Worm (Caenorhabditis elegans) whole organism, L4 larva: ENCODE data around the gene hif-1.

Experiments used
- F44E2.7 ChIP-seq: fragments of 200-800 bp; sonication (Bioruptor generic); IDR thresholded peaks from 2 replicates; pipeline ENCODE4 v2.1.2; 2022; ENCODE audit warnings: missing genetic modification characterization, missing compliant biosample characterization
- F49E8.2 ChIP-seq: sonication (generic microtip); optimal IDR thresholded peaks from 2 replicates; lab custom pipeline; 2016; ENCODE audit warnings: missing compliant biosample characterization, mild to moderate bottlenecking, missing genetic modification characterization, borderline replicate concordance
- T26A8.4 ChIP-seq: fragments of 200-800 bp; sonication (Bioruptor generic); IDR thresholded peaks from 2 replicates; pipeline ENCODE4 v1.3.6; 2022; ENCODE audit warnings: missing genetic modification characterization, missing compliant biosample characterization
- Y75B8A.6 ChIP-seq: fragments of 200-800 bp; sonication (Bioruptor generic); IDR thresholded peaks from 2 replicates; pipeline ENCODE4 v1.3.6; 2022; ENCODE audit warnings: missing genetic modification reagents, missing genetic modification characterization, missing compliant biosample characterization
- ZK546.5 ChIP-seq, 2 experiments: sonication (generic microtip); optimal IDR thresholded peaks; 2 replicates each; lab custom pipeline; 2017; ENCODE audit warnings: missing biosample characterization in 2 of 2, missing genetic modification characterization in 2 of 2
- aha-1 ChIP-seq: fragments of 150-350 bp; peaks from one replicate; lab custom pipeline; 2014; ENCODE audit warnings: missing biosample characterization, missing genetic modification characterization
- aly-2 ChIP-seq: sonication (generic microtip); optimal IDR thresholded peaks from 2 replicates; lab custom pipeline; 2018; ENCODE audit warnings: missing biosample characterization, missing genetic modification characterization
- ama-1 ChIP-seq: fragments of 150-350 bp; optimal IDR thresholded peaks from 2 replicates; lab custom pipeline; 2014; ENCODE audit warnings: inconsistent platforms, mixed read lengths
- arid-1 ChIP-seq: fragments of 200-800 bp; sonication (Bioruptor generic); conservative IDR thresholded peaks from 2 replicates; pipeline ENCODE4 v1.3.6; 2022; ENCODE audit warnings: missing genetic modification reagents, missing genetic modification characterization, missing compliant biosample characterization
- attf-4 ChIP-seq: sonication (generic microtip); optimal IDR thresholded peaks from 3 replicates; lab custom pipeline; 2017; ENCODE audit warnings: missing biosample characterization, missing genetic modification characterization
- ceh-28 ChIP-seq: fragments of 150-350 bp; optimal IDR thresholded peaks from 2 replicates; lab custom pipeline; 2014; ENCODE audit warnings: missing biosample characterization, missing genetic modification reagents, missing genetic modification characterization
- ceh-44 ChIP-seq: fragments of 200-800 bp; sonication (Bioruptor generic); IDR thresholded peaks from 2 replicates; pipeline ENCODE4 v1.3.6; 2022; ENCODE audit warnings: missing genetic modification reagents, missing genetic modification characterization, missing compliant biosample characterization
- ctbp-1 ChIP-seq: fragments of 200-800 bp; sonication (Bioruptor generic); IDR thresholded peaks from 2 replicates; pipeline ENCODE4 v1.3.6; 2022; ENCODE audit warnings: missing genetic modification reagents, missing genetic modification characterization, missing compliant biosample characterization
- daf-12 ChIP-seq: fragments of 150-350 bp; optimal IDR thresholded peaks from 2 replicates; lab custom pipeline; 2014; ENCODE audit warnings: missing biosample characterization, missing genetic modification reagents, missing genetic modification characterization
- daf-19 ChIP-seq: fragments of 200-800 bp; sonication (Bioruptor generic); conservative IDR thresholded peaks from 2 replicates; pipeline ENCODE4 v1.3.6; 2022; ENCODE audit warnings: missing genetic modification characterization, missing compliant biosample characterization
- dmd-9 ChIP-seq: fragments of 200-800 bp; sonication (Bioruptor generic); IDR thresholded peaks from 2 replicates; pipeline ENCODE4 v1.3.6; 2022; ENCODE audit warnings: missing genetic modification reagents, missing genetic modification characterization, missing compliant biosample characterization
- dpl-1 ChIP-seq: fragments of 150-350 bp; optimal IDR thresholded peaks from 2 replicates; lab custom pipeline; 2014; ENCODE audit warnings: missing biosample characterization, missing genetic modification reagents, missing genetic modification characterization
- dve-1 ChIP-seq: sonication (generic microtip); optimal IDR thresholded peaks from 2 replicates; lab custom pipeline; 2017; ENCODE audit warnings: antibody characterized with exemption, mild to moderate bottlenecking, missing genetic modification characterization, missing compliant biosample characterization; ENCODE audit not compliant: insufficient read depth
- hmg-1.1 ChIP-seq: fragments of 200-800 bp; sonication (Bioruptor generic); IDR thresholded peaks from 2 replicates; pipeline ENCODE4 v1.3.6; 2022; ENCODE audit warnings: missing genetic modification reagents, missing genetic modification characterization, missing compliant biosample characterization
- lin-1 ChIP-seq: fragments of 200-800 bp; sonication (Bioruptor generic); IDR thresholded peaks from 2 replicates; pipeline ENCODE4 v1.3.6; 2022; ENCODE audit warnings: missing genetic modification reagents, missing genetic modification characterization, missing compliant biosample characterization
- lin-15B ChIP-seq: fragments of 150-350 bp; sonication (generic microtip); optimal IDR thresholded peaks from 3 replicates; lab custom pipeline; 2014; ENCODE audit warnings: missing biosample characterization, missing genetic modification characterization
- lin-29 ChIP-seq: fragments of 200-800 bp; sonication (Bioruptor generic); IDR thresholded peaks from 2 replicates; pipeline ENCODE4 v1.3.6; 2022; ENCODE audit warnings: missing genetic modification reagents, missing genetic modification characterization, missing compliant biosample characterization
- lin-38 ChIP-seq: fragments of 200-800 bp; sonication (Bioruptor generic); IDR thresholded peaks from 2 replicates; pipeline ENCODE4 v1.3.6; 2022; ENCODE audit warnings: missing genetic modification reagents, missing genetic modification characterization, missing compliant biosample characterization
- lin-39 ChIP-seq: fragments of 150-350 bp; optimal IDR thresholded peaks from 2 replicates; lab custom pipeline; 2014; ENCODE audit warnings: missing biosample characterization, missing genetic modification reagents, missing genetic modification characterization
- lir-3 ChIP-seq: sonication (generic microtip); optimal IDR thresholded peaks from 2 replicates; lab custom pipeline; 2016; ENCODE audit warnings: mild to moderate bottlenecking, missing genetic modification characterization, missing compliant biosample characterization
- lsy-2 ChIP-seq, 2 experiments: fragments of 150-350 bp in 1 of 2; sonication (generic microtip) in 1 of 2; optimal IDR thresholded peaks; 2 replicates each; lab custom pipeline; 2014 to 2017; ENCODE audit warnings: missing biosample characterization in 2 of 2, missing genetic modification characterization in 2 of 2
- madf-9 ChIP-seq: fragments of 200-800 bp; sonication (Bioruptor generic); conservative IDR thresholded peaks from 2 replicates; pipeline ENCODE4 v1.3.6; 2022; ENCODE audit warnings: missing genetic modification reagents, missing genetic modification characterization, missing compliant biosample characterization
- mdl-1 ChIP-seq, 2 experiments: fragments of 150-350 bp in 1 of 2; sonication (generic microtip) in 1 of 2; optimal IDR thresholded peaks; 2 replicates each; lab custom pipeline; 2014 to 2017; ENCODE audit warnings: missing biosample characterization in 2 of 2, missing genetic modification characterization in 2 of 2
- mes-2 ChIP-seq: sonication (generic microtip); optimal IDR thresholded peaks from 2 replicates; lab custom pipeline; 2016; ENCODE audit warnings: missing genotype, mild to moderate bottlenecking, missing genetic modification characterization, missing compliant biosample characterization; ENCODE audit not compliant: poor library complexity, severe bottlenecking
- mxl-2 ChIP-seq: fragments of 200-800 bp; sonication (Bioruptor generic); conservative IDR thresholded peaks from 2 replicates; pipeline ENCODE4 v1.3.6; 2022; ENCODE audit warnings: missing genetic modification reagents, missing genetic modification characterization, missing compliant biosample characterization
- nhr-10 ChIP-seq: fragments of 150-350 bp; optimal IDR thresholded peaks from 2 replicates; lab custom pipeline; 2014; ENCODE audit warnings: missing biosample characterization, missing genetic modification characterization
- nhr-102 ChIP-seq: sonication (generic microtip); optimal IDR thresholded peaks from 2 replicates; lab custom pipeline; 2016; ENCODE audit warnings: mild to moderate bottlenecking, missing genetic modification characterization, moderate library complexity, missing compliant biosample characterization
- nhr-111 ChIP-seq: fragments of 200-800 bp; sonication (Bioruptor generic); optimal IDR thresholded peaks from 2 replicates; lab custom pipeline; 2018; ENCODE audit warnings: mild to moderate bottlenecking, missing genetic modification characterization, missing compliant biosample characterization
- nhr-41 ChIP-seq: fragments of 200-800 bp; sonication (Bioruptor generic); IDR thresholded peaks from 2 replicates; pipeline ENCODE4 v1.3.6; 2022; ENCODE audit warnings: missing genetic modification reagents, missing genetic modification characterization, missing compliant biosample characterization
- nhr-48 ChIP-seq: sonication (generic microtip); optimal IDR thresholded peaks from 2 replicates; lab custom pipeline; 2016; ENCODE audit warnings: mild to moderate bottlenecking, missing genetic modification characterization, missing compliant biosample characterization
- nhr-6 ChIP-seq: fragments of 150-350 bp; optimal IDR thresholded peaks from 2 replicates; lab custom pipeline; 2014; ENCODE audit warnings: missing biosample characterization, missing genetic modification characterization
- nhr-76 ChIP-seq: fragments of 150-350 bp; optimal IDR thresholded peaks from 2 replicates; lab custom pipeline; 2014; ENCODE audit warnings: missing biosample characterization, missing genetic modification characterization
- nhr-77 ChIP-seq: fragments of 150-350 bp; optimal IDR thresholded peaks from 2 replicates; lab custom pipeline; 2014; ENCODE audit warnings: missing biosample characterization, missing genetic modification characterization
- pha-4 ChIP-seq, 2 experiments: fragments of 150-350 bp in 1 of 2; fragments of 200-800 bp in 1 of 2; sonication (Bioruptor generic) in 1 of 2; IDR thresholded peaks in 1 of 2; optimal IDR thresholded peaks in 1 of 2; 2 replicates each; pipeline versions ENCODE4 v1.3.6 to Lab custom; 2014 to 2022; ENCODE audit warnings: missing genetic modification characterization in 2 of 2, missing genetic modification reagents in 2 of 2, missing biosample characterization in 1 of 2, missing compliant biosample characterization in 1 of 2
- pqm-1 ChIP-seq: sonication (generic microtip); optimal IDR thresholded peaks from 2 replicates; lab custom pipeline; 2017; ENCODE audit warnings: missing biosample characterization, missing genetic modification characterization
- rbr-2 ChIP-seq: sonication (generic microtip); optimal IDR thresholded peaks from 2 replicates; lab custom pipeline; 2016; ENCODE audit warnings: missing genotype, missing genetic modification characterization, missing compliant biosample characterization
- saeg-2 ChIP-seq: fragments of 200-800 bp; sonication (Bioruptor generic); IDR thresholded peaks from 2 replicates; pipeline ENCODE4 v1.3.6; 2022; ENCODE audit warnings: missing genetic modification reagents, missing genetic modification characterization, missing compliant biosample characterization
- set-16 ChIP-seq: fragments of 200-800 bp; sonication (Bioruptor generic); IDR thresholded peaks from 2 replicates; pipeline ENCODE4 v1.3.6; 2022; ENCODE audit warnings: missing genetic modification reagents, missing genetic modification characterization, missing compliant biosample characterization
- snpc-1.2 ChIP-seq: fragments of 200-800 bp; sonication (Bioruptor generic); IDR thresholded peaks from 2 replicates; pipeline ENCODE4 v1.3.6; 2022; ENCODE audit warnings: missing genetic modification reagents, missing genetic modification characterization, missing compliant biosample characterization
- tra-1 ChIP-seq: fragments of 200-800 bp; sonication (Bioruptor generic); IDR thresholded peaks from 2 replicates; pipeline ENCODE4 v1.3.6; 2022; ENCODE audit warnings: missing genetic modification reagents, missing genetic modification characterization, missing compliant biosample characterization
- unc-130 ChIP-seq: sonication (generic microtip); optimal IDR thresholded peaks from 2 replicates; lab custom pipeline; 2016; ENCODE audit warnings: missing genetic modification reagents, missing genetic modification characterization, missing compliant biosample characterization
- unc-39 ChIP-seq: sonication (generic microtip); optimal IDR thresholded peaks from 2 replicates; lab custom pipeline; 2017; ENCODE audit warnings: missing biosample characterization, missing genetic modification characterization
- zfp-3 ChIP-seq: fragments of 200-800 bp; sonication (Bioruptor generic); conservative IDR thresholded peaks from 2 replicates; pipeline ENCODE4 v1.3.6; 2022; ENCODE audit warnings: missing genetic modification reagents, missing genetic modification characterization, missing compliant biosample characterization
- zip-11 ChIP-seq: fragments of 200-800 bp; sonication (Bioruptor generic); IDR thresholded peaks from 2 replicates; pipeline ENCODE4 v1.3.6; 2022; ENCODE audit warnings: missing genetic modification characterization, missing compliant biosample characterization
- zip-2 ChIP-seq: fragments of 150-350 bp; optimal IDR thresholded peaks from 2 replicates; lab custom pipeline; 2014; ENCODE audit warnings: missing biosample characterization, missing genetic modification characterization
- ztf-7 ChIP-seq: fragments of 150-350 bp; optimal IDR thresholded peaks from 2 replicates; lab custom pipeline; 2014; ENCODE audit warnings: missing biosample characterization, missing genetic modification characterization

hif-1 gene

ce11 chrV:20778257-20778697, 1.9 kb upstream of the hif-1 start (continued):
- TF ChIP-seq daf-12 (no peak), ctbp-1 (GFP tag; lab: Robert Waterston, UW) (peak; percentile 96), F44E2.7 (no peak), nhr-41 (GFP tag; lab: Robert Waterston, UW) (peak; percentile 72; the same call in 1 of the 2 replicates), snpc-1.2 (GFP tag; lab: Robert Waterston, UW) (0 out of 2 replicates have a peak, but pooled peaks have one; percentile 49), nhr-10 (tag; lab: Kevin White, UChicago) (peak; percentile 77), dpl-1 (GFP tag; lab: Kevin White, UChicago) (peak; percentile 70), arid-1 (peak; percentile 83), T26A8.4 (GFP tag; lab: Robert Waterston, UW) (peak; percentile 84), ztf-7 (tag; lab: Kevin White, UChicago) (peak; percentile 40), nhr-48 (tag; lab: Kevin White, UChicago) (peak; percentile 97), F49E8.2 (tag; lab: Kevin White, UChicago) (no peak), zfp-3 (GFP tag; lab: Robert Waterston, UW) (peak; percentile 87), lin-38 (peak; percentile 65), mes-2 (peak; percentile 87), saeg-2 (GFP tag; lab: Robert Waterston, UW) (peak; percentile 84), lin-1 (GFP tag; lab: Robert Waterston, UW) (peak; percentile 78), set-16 (GFP tag; lab: Robert Waterston, UW) (peak; percentile 76), rbr-2 (tag; lab: Kevin White, UChicago) (peak; percentile 97), dve-1 (tag; lab: Kevin White, UChicago) (peak; percentile 99), Y75B8A.6 (GFP tag; lab: Robert Waterston, UW) (no peak), unc-130 (GFP tag; lab: Kevin White, UChicago) (peak; percentile 8), daf-19 (peak; percentile 66; the same call in 1 of the 2 replicates), nhr-102 (peak; percentile 84), lir-3 (tag; lab: Kevin White, UChicago) (no peak), zip-11 (no peak), aly-2 (tag; lab: Kevin White, UChicago) (no peak), nhr-111 (no peak), lin-29 (GFP tag; lab: Robert Waterston, UW) (peak; percentile 62), nhr-77 (tag; lab: Kevin White, UChicago) (peak; percentile 87), dmd-9 (GFP tag; lab: Robert Waterston, UW) (peak; percentile 74), lin-39 (tag; lab: Kevin White, UChicago) (no peak), ceh-44 (GFP tag; lab: Robert Waterston, UW) (no peak), hmg-1.1 (GFP tag; lab: Robert Waterston, UW) (peak; percentile 97), mxl-2 (GFP tag; lab: Robert Waterston, UW) (no peak), pha-4 (GFP tag; IDR thresholded peaks at IDR 0.05; lab: Robert Waterston, UW) (peak; percentile 82), pha-4 (tag; optimal IDR thresholded peaks at IDR 0.05; lab: Kevin White, UChicago) (peak; percentile 100), aha-1 (peak; percentile 100), ama-1 (lab: Kevin White, UChicago) (peak; percentile 5), nhr-6 (peak; percentile 79), lin-15B (no peak), pqm-1 (peak; percentile 33), unc-39 (tag; lab: Kevin White, UChicago) (no peak), nhr-76 (peak; percentile 66), zip-2 (tag; lab: Kevin White, UChicago) (peak; percentile 67), ceh-28 (peak; percentile 6), mdl-1 (tag; optimal IDR thresholded peaks at IDR 0.05; lab: Kevin White, UChicago) (peak; percentile 89 to 99), ZK546.5 (tag; optimal IDR thresholded peaks at IDR 0.05; lab: Kevin White, UChicago) (peak in 1 of 2 experiments; percentile 36), lsy-2 (tag; optimal IDR thresholded peaks at IDR 0.05; lab: Kevin White, UChicago) (peak; percentile 90 to 93), attf-4 (tag; lab: Kevin White, UChicago) (no peak), madf-9 (GFP tag; lab: Robert Waterston, UW) (peak; percentile 69; the same call in 1 of the 2 replicates), tra-1 (GFP tag; lab: Robert Waterston, UW) (peak; percentile 74)
